Worm (Caenorhabditis elegans) whole organism, mixed stage, embryonic: ENCODE data around the gene str-123.

Experiments used
- bed-3 ChIP-seq: fragments of 200-800 bp; sonication (Bioruptor generic); optimal IDR thresholded peaks from 3 replicates; lab custom pipeline; 2018; ENCODE audit warnings: mild to moderate bottlenecking, missing genetic modification characterization, moderate library complexity, missing compliant biosample characterization
- ceh-43 ChIP-seq: fragments of 200-800 bp; sonication (Bioruptor generic); optimal IDR thresholded peaks from 2 replicates; lab custom pipeline; 2018; ENCODE audit warnings: mild to moderate bottlenecking, missing genetic modification characterization, moderate library complexity, missing compliant biosample characterization
- ceh-83 ChIP-seq: fragments of 200-800 bp; sonication (Bioruptor generic); optimal IDR thresholded peaks from 2 replicates; lab custom pipeline; 2018; ENCODE audit warnings: mild to moderate bottlenecking, missing genetic modification characterization, missing compliant biosample characterization
- elt-1 ChIP-seq: sonication (generic microtip); optimal IDR thresholded peaks from 2 replicates; lab custom pipeline; 2017; ENCODE audit warnings: missing genetic modification characterization, mild to moderate bottlenecking, missing compliant biosample characterization, antibody characterized with exemption, moderate library complexity, borderline replicate concordance; ENCODE audit not compliant: insufficient read depth
- hlh-1 ChIP-seq: fragments of 150-350 bp; optimal IDR thresholded peaks from 2 replicates; lab custom pipeline; 2014; ENCODE audit warnings: missing biosample characterization, missing genetic modification reagents, missing genetic modification characterization
- lin-13 ChIP-seq: fragments of 150-350 bp; optimal IDR thresholded peaks from 2 replicates; lab custom pipeline; 2014; ENCODE audit warnings: missing biosample characterization, missing genetic modification characterization
- mab-5 ChIP-seq: fragments of 150-350 bp; optimal IDR thresholded peaks from 2 replicates; lab custom pipeline; 2014; ENCODE audit warnings: missing biosample characterization, missing genetic modification characterization
- nhr-12 ChIP-seq: fragments of 150-350 bp; optimal IDR thresholded peaks from 2 replicates; lab custom pipeline; 2014; ENCODE audit warnings: missing biosample characterization, missing genetic modification characterization
- nhr-237 ChIP-seq: fragments of 150-350 bp; optimal IDR thresholded peaks from 2 replicates; lab custom pipeline; 2014; ENCODE audit warnings: missing biosample characterization, missing genetic modification characterization
- nhr-28 ChIP-seq: fragments of 150-350 bp; optimal IDR thresholded peaks from 2 replicates; lab custom pipeline; 2014; ENCODE audit warnings: missing biosample characterization, missing genetic modification characterization
- nhr-76 ChIP-seq: sonication (generic microtip); optimal IDR thresholded peaks from 2 replicates; lab custom pipeline; 2017; ENCODE audit warnings: missing biosample characterization, missing genetic modification characterization
- pha-4 ChIP-seq: fragments of 150-350 bp; optimal IDR thresholded peaks from 2 replicates; lab custom pipeline; 2018; ENCODE audit warnings: missing biosample characterization, missing genetic modification reagents, missing genetic modification characterization
- snpc-4 ChIP-seq: fragments of 150-350 bp; optimal IDR thresholded peaks from 2 replicates; lab custom pipeline; 2014; ENCODE audit warnings: missing biosample characterization, missing genetic modification characterization
- ztf-11 ChIP-seq: fragments of 150-350 bp; optimal IDR thresholded peaks from 2 replicates; lab custom pipeline; 2014; ENCODE audit warnings: missing biosample characterization, missing genetic modification characterization

DNA sequence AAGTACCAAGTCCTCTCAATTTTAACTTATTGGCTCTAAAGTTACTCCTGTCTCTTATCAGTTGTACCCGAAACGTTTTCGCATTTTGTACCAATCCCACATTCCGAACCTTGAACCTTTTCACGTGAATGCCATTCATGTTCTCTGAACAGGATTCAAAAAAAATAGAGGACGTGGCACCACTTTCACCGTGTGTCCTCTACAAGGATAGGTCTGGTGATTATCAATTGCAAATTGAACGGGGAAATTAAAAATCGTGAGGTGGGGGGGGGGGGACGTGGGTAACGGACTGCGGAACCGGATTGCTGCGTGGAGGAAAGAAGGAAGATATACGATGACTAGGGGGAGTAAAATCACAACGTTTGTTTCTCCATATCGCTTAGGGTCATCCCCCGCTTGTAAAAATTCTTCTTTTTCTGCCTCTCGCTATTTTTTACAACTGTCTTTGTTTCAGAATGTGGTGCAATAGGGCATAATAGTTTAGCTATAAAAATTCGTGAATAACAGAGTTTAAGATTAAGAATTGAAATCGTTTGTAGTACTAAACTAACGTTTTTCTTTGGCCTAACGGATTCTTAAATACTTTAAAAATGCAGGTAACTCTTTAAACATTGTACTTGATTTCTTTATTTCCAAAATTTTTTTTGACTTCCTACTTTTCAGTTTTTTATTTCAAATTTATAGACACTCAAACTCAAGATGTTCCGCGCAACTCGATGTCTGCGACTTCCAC is 8.3 kb upstream of the str-123 start, which contains the start of gene alh-13:
- TF ChIP-seq pha-4 (tag; lab: Kevin White, UChicago) (no peak), lin-13 (tag; lab: Kevin White, UChicago) (no peak), mab-5 (tag; lab: Kevin White, UChicago) (no peak), elt-1 (tag; lab: Kevin White, UChicago) (no peak), nhr-28 (tag; lab: Kevin White, UChicago) (no peak), hlh-1 (tag; lab: Kevin White, UChicago) (no peak), ceh-43 (GFP tag; lab: Kevin White, UChicago) (no peak), nhr-12 (tag; lab: Kevin White, UChicago) (no peak), nhr-76 (no peak), ztf-11 (tag; lab: Kevin White, UChicago) (no peak), nhr-237 (tag; lab: Kevin White, UChicago) (no peak), snpc-4 (tag; lab: Kevin White, UChicago) (no peak), bed-3 (GFP tag; lab: Kevin White, UChicago) (no peak), ceh-83 (GFP tag; lab: Kevin White, UChicago) (no peak)
